Fruit fly (Drosophila melanogaster): ENCODE measurements around the gene LIMK1.
A peak's percentile ranks its signal among the peaks of the same experiment; 100 is the strongest.

LIMK1 gene

dm6 chrX:12582984-12583869, 8.8 kb downstream of the LIMK1 start, which contains the start of gene Pits:
Pits (minus strand) TSS chrX:12583193.
- peak; percentile 36 for TF ChIP-seq CG4318 (GFP tag; optimal IDR thresholded peaks at IDR 0.05)
- no peak for TF ChIP-seq Hr4 (GFP tag; optimal IDR thresholded peaks at IDR 0.05)
- peak; percentile 47 for TF ChIP-seq Eip78C (GFP tag)
- TF ChIP-seq Ets96B (tag; optimal IDR thresholded peaks at IDR 0.05), result peak; percentile 5
- TF ChIP-seq Smox (GFP tag; optimal IDR thresholded peaks at IDR 0.05), result no peak
- TF ChIP-seq vri (GFP tag; optimal IDR thresholded peaks at IDR 0.05), result peak; percentile 72
- no peak for TF ChIP-seq CG8632 (GFP tag; optimal IDR thresholded peaks at IDR 0.05)
- peak; percentile 42 for TF ChIP-seq fkh (GFP tag; optimal IDR thresholded peaks at IDR 0.05)
- TF ChIP-seq CG15336 (GFP tag; IDR thresholded peaks at IDR 0.05), result peak; percentile 10
- TF ChIP-seq CG16779 (tag; optimal IDR thresholded peaks at IDR 0.05), result peak; percentile 65
- no peak for TF ChIP-seq lz (GFP tag; optimal IDR thresholded peaks at IDR 0.05)
- TF ChIP-seq Hr39 (GFP tag; optimal IDR thresholded peaks at IDR 0.05), result peak; percentile 6
- TF ChIP-seq acj6 (GFP tag; optimal IDR thresholded peaks at IDR 0.05), result peak; percentile 37
- TF ChIP-seq CG3919 (GFP tag; optimal IDR thresholded peaks at IDR 0.05), result peak; percentile 59
- TF ChIP-seq CG11294 (GFP tag; IDR thresholded peaks at IDR 0.05), result no peak
- TF ChIP-seq topi (GFP tag; optimal IDR thresholded peaks at IDR 0.05), result no peak
- peak; percentile 42; the same call in 1 of the 3 replicates for TF ChIP-seq CG8119 (GFP tag; IDR thresholded peaks at IDR 0.05)
- TF ChIP-seq Lpt (GFP tag; optimal IDR thresholded peaks at IDR 0.05), result peak; percentile 66
- peak; percentile 66; the same call in 2 of the 3 replicates for TF ChIP-seq CG6163 (GFP tag; IDR thresholded peaks at IDR 0.05)
- no peak for TF ChIP-seq CG10669 (GFP tag; optimal IDR thresholded peaks at IDR 0.05)
- TF ChIP-seq dsx (GFP tag; optimal IDR thresholded peaks at IDR 0.05; ENCODE audit: poor library complexity, severe bottlenecking), result peak; percentile 40
- TF ChIP-seq CG1621 (tag; optimal IDR thresholded peaks at IDR 0.05), result peak; percentile 53
- TF ChIP-seq Gug (GFP tag; IDR thresholded peaks at IDR 0.05), result no peak
- TF ChIP-seq CG11762 (GFP tag; optimal IDR thresholded peaks at IDR 0.05; ENCODE audit: insufficient read depth), result no peak
- no peak for TF ChIP-seq Blimp-1 (GFP tag; optimal IDR thresholded peaks at IDR 0.05)
- no peak for TF ChIP-seq CG34406 (GFP tag; optimal IDR thresholded peaks at IDR 0.05)
- TF ChIP-seq dac (GFP tag; optimal IDR thresholded peaks at IDR 0.05), result no peak
- TF ChIP-seq eg (GFP tag; IDR thresholded peaks at IDR 0.05), result peak; percentile 68
- peak; percentile 27 for TF ChIP-seq CG3032 (tag; optimal IDR thresholded peaks at IDR 0.05)
- peak; percentile 19 for TF ChIP-seq OdsH (GFP tag; optimal IDR thresholded peaks at IDR 0.05)
- peak; percentile 24 for TF ChIP-seq CG31627 (GFP tag; optimal IDR thresholded peaks at IDR 0.05)
- TF ChIP-seq CG10631 (GFP tag; optimal IDR thresholded peaks at IDR 0.05), result peak; percentile 34
- peak; percentile 82 for TF ChIP-seq CG6854 (GFP tag; optimal IDR thresholded peaks at IDR 0.05)
- peak; percentile 5 for TF ChIP-seq Ets21C (GFP tag; optimal IDR thresholded peaks at IDR 0.05)
- peak; percentile 72 for TF ChIP-seq svp (GFP tag)
- peak; percentile 63 for TF ChIP-seq CG9139 (GFP tag; optimal IDR thresholded peaks at IDR 0.05)
- TF ChIP-seq ss (GFP tag; optimal IDR thresholded peaks at IDR 0.05), result peak; percentile 36 to 79
- no peak for TF ChIP-seq fd85E (GFP tag; optimal IDR thresholded peaks at IDR 0.05)
- TF ChIP-seq net (GFP tag; optimal IDR thresholded peaks at IDR 0.05), result peak; percentile 11
- TF ChIP-seq Eip75B (GFP tag; optimal IDR thresholded peaks at IDR 0.05), result peak; percentile 39
- TF ChIP-seq esn (GFP tag; optimal IDR thresholded peaks at IDR 0.05), result peak; percentile 38
- peak in 1 of 2 experiments; percentile 14 for TF ChIP-seq salr (GFP tag; optimal IDR thresholded peaks at IDR 0.05)
- TF ChIP-seq Sox14 (GFP tag; optimal IDR thresholded peaks at IDR 0.05), result peak; percentile 15
- peak; percentile 44 for TF ChIP-seq Met (GFP tag; optimal IDR thresholded peaks at IDR 0.05)
- TF ChIP-seq CG32006 (GFP tag; optimal IDR thresholded peaks at IDR 0.05), result peak; percentile 14

All from whole organism, prepupa.